Fruit fly (Drosophila melanogaster): ENCODE measurements around the gene eIF2Bepsilon.

eIF2Bepsilon gene

dm6 chrX:1880779-1881178 is 41.9 kb downstream of the eIF2Bepsilon start:
- no peak for TF ChIP-seq Dif (GFP tag; optimal IDR thresholded peaks at IDR 0.05; ENCODE audit: partially characterized antibody)
- TF ChIP-seq CG32264 (GFP tag; optimal IDR thresholded peaks at IDR 0.05): no peak
- TF ChIP-seq woc (GFP tag; optimal IDR thresholded peaks at IDR 0.05): no peak
- no peak for TF ChIP-seq ey (GFP tag; optimal IDR thresholded peaks at IDR 0.05)
- TF ChIP-seq fru (GFP tag; optimal IDR thresholded peaks at IDR 0.05): no peak
- no peak for TF ChIP-seq dmrt93B (GFP tag; optimal IDR thresholded peaks at IDR 0.05)
- no peak for TF ChIP-seq usp (GFP tag; optimal IDR thresholded peaks at IDR 0.05)
- no peak for TF ChIP-seq h (GFP tag; optimal IDR thresholded peaks at IDR 0.05)
- no peak for TF ChIP-seq Mio (GFP tag; optimal IDR thresholded peaks at IDR 0.05)
- no peak for TF ChIP-seq Dfd (GFP tag; optimal IDR thresholded peaks at IDR 0.05)
- no peak for TF ChIP-seq HLH106 (tag; optimal IDR thresholded peaks at IDR 0.05)
- no peak for TF ChIP-seq Rel (GFP tag; optimal IDR thresholded peaks at IDR 0.05)
- no peak for TF ChIP-seq Rel (tag; optimal IDR thresholded peaks at IDR 0.05)
- no peak for TF ChIP-seq psq (GFP tag; optimal IDR thresholded peaks at IDR 0.05)

DNA sequence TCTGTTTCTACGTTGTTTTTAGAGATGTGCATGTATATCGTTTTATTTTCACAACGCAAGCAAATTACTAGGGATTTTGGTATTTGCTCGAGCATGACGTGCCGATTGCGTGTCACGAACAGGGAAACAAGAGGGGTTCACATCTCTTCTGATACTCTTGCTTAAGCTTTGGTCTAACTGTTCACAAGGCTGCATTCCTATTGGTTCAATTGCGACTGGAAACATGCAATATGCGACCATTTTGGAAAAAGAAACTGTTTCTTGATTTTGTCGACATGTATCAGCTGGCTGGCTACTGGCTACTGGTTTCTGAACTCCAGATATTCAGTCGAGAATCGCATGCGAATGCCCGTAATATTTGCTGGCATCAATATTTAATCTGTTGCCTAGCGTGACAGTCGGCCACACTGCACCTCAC is 42.5 kb downstream of the eIF2Bepsilon start, which contains the start of gene Coa8:
Gene Coa8, plus strand, starts transcription at position 144 of the 418 bp plus-strand sequence.
- TF ChIP-seq Vsx2 (GFP tag; optimal IDR thresholded peaks at IDR 0.05; ENCODE audit: partially characterized antibody) (no peak), h (GFP tag; optimal IDR thresholded peaks at IDR 0.05) (peak; percentile 32), OdsH (GFP tag; optimal IDR thresholded peaks at IDR 0.05) (no peak), Dfd (GFP tag; optimal IDR thresholded peaks at IDR 0.05) (no peak), Hnf4 (GFP tag; optimal IDR thresholded peaks at IDR 0.05) (no peak), CG32264 (GFP tag; optimal IDR thresholded peaks at IDR 0.05) (no peak), Sp1 (GFP tag; optimal IDR thresholded peaks at IDR 0.05) (peak; percentile 34), Mio (GFP tag; optimal IDR thresholded peaks at IDR 0.05) (no peak), CG9705 (GFP tag; optimal IDR thresholded peaks at IDR 0.05) (peak; percentile 7), Hr78 (GFP tag; optimal IDR thresholded peaks at IDR 0.05) (no peak), Hr83 (GFP tag; optimal IDR thresholded peaks at IDR 0.05; ENCODE audit: poor library complexity, severe bottlenecking) (no peak), Rel (GFP tag; optimal IDR thresholded peaks at IDR 0.05) (no peak), Rel (tag; optimal IDR thresholded peaks at IDR 0.05) (no peak), pan (optimal IDR thresholded peaks at IDR 0.05) (no peak), dsf (GFP tag; optimal IDR thresholded peaks at IDR 0.05; ENCODE audit: borderline replicate concordance) (no peak), jim (GFP tag; optimal IDR thresholded peaks at IDR 0.05) (no peak), GATAd (GFP tag; optimal IDR thresholded peaks at IDR 0.05) (no peak), Jra (GFP tag; optimal IDR thresholded peaks at IDR 0.05) (no peak), woc (GFP tag; optimal IDR thresholded peaks at IDR 0.05) (peak; percentile 17), dmrt93B (GFP tag; optimal IDR thresholded peaks at IDR 0.05) (no peak), N (GFP tag; optimal IDR thresholded peaks at IDR 0.05) (no peak), psq (GFP tag; optimal IDR thresholded peaks at IDR 0.05) (no peak), fru (GFP tag; optimal IDR thresholded peaks at IDR 0.05) (peak; percentile 51), foxo (GFP tag; optimal IDR thresholded peaks at IDR 0.05) (peak in 1 of 2 experiments; percentile 50), CrebA (GFP tag; optimal IDR thresholded peaks at IDR 0.05; ENCODE audit: borderline replicate concordance) (no peak), tai (GFP tag; optimal IDR thresholded peaks at IDR 0.05) (no peak), sv (GFP tag; optimal IDR thresholded peaks at IDR 0.05) (no peak), usp (GFP tag; optimal IDR thresholded peaks at IDR 0.05) (no peak), HLH106 (tag; optimal IDR thresholded peaks at IDR 0.05) (peak; percentile 53), brk (GFP tag; optimal IDR thresholded peaks at IDR 0.05) (no peak), Dif (GFP tag; optimal IDR thresholded peaks at IDR 0.05; ENCODE audit: partially characterized antibody) (no peak), Abd-B (GFP tag; optimal IDR thresholded peaks at IDR 0.05) (no peak), ey (GFP tag; optimal IDR thresholded peaks at IDR 0.05) (peak; percentile 18), lola (GFP tag; optimal IDR thresholded peaks at IDR 0.05) (no peak), br (GFP tag; optimal IDR thresholded peaks at IDR 0.05) (peak; percentile 34), Myc (optimal IDR thresholded peaks at IDR 0.05) (no peak), rgr (GFP tag; optimal IDR thresholded peaks at IDR 0.05) (peak; percentile 41), sage (GFP tag; optimal IDR thresholded peaks at IDR 0.05) (no peak), dl (GFP tag; optimal IDR thresholded peaks at IDR 0.05; ENCODE audit: insufficient read depth in 1 of 2, partially characterized antibody in 2 of 2) (no peak)

All from whole organism, wandering third instar larva.